Fruit fly (Drosophila melanogaster): ENCODE data around the gene CG9988.

DNA sequence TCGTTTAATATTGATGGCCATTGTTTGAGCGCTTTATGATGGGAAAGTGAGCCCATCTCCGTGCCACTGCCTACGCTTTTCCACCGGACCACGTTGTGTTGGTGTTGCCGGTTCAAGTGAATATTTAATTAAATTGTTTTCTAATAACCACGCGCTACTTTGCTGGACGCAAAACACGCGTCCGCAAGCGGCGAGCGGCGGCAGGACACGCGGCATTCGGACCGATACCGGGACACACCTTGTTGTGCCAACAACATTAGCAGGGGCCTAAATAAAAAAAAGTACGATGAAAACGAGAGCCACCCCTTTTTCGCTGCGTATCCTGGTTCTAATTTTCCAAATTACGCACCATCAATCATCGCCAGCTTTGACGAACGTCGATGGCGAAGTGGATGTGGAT lies 40.4 kb upstream of the CG9988 start:
- TF ChIP-seq h (GFP tag; optimal IDR thresholded peaks at IDR 0.05): no peak
- no peak for TF ChIP-seq pan (optimal IDR thresholded peaks at IDR 0.05)
- no peak for TF ChIP-seq sage (GFP tag; optimal IDR thresholded peaks at IDR 0.05)
- TF ChIP-seq psq (GFP tag; optimal IDR thresholded peaks at IDR 0.05): no peak
- TF ChIP-seq Hr78 (GFP tag; optimal IDR thresholded peaks at IDR 0.05): no peak
- no peak for TF ChIP-seq Dif (GFP tag; optimal IDR thresholded peaks at IDR 0.05; ENCODE audit: partially characterized antibody)
- TF ChIP-seq Sp1 (GFP tag; optimal IDR thresholded peaks at IDR 0.05): no peak
- TF ChIP-seq Myc (optimal IDR thresholded peaks at IDR 0.05): no peak
- no peak for TF ChIP-seq GATAd (GFP tag; optimal IDR thresholded peaks at IDR 0.05)
- TF ChIP-seq OdsH (GFP tag; optimal IDR thresholded peaks at IDR 0.05): no peak
- no peak for TF ChIP-seq lola (GFP tag; optimal IDR thresholded peaks at IDR 0.05)
- TF ChIP-seq N (GFP tag; optimal IDR thresholded peaks at IDR 0.05): no peak
- TF ChIP-seq HLH106 (tag; optimal IDR thresholded peaks at IDR 0.05): no peak
- TF ChIP-seq Hr83 (GFP tag; optimal IDR thresholded peaks at IDR 0.05; ENCODE audit: poor library complexity, severe bottlenecking): no peak

Data from whole organism, wandering third instar larva.